Fruit fly (Drosophila melanogaster) whole organism, embryonic: Measurements from ENCODE around the gene Mer.

Experiments
- CG12769 ChIP-seq: fragments of 200-800 bp; sonication (Bioruptor generic); optimal IDR thresholded peaks from 2 replicates; lab custom pipeline; 2019; ENCODE audit warnings: missing biosample characterization, mild to moderate bottlenecking, missing genetic modification characterization, moderate library complexity
- CG3065 ChIP-seq: fragments of 200-800 bp; sonication (Bioruptor generic); optimal IDR thresholded peaks from 2 replicates; lab custom pipeline; 2016; ENCODE audit warnings: missing biosample characterization, missing genetic modification characterization
- CG6683 ChIP-seq: fragments of 200-800 bp; sonication (Bioruptor generic); optimal IDR thresholded peaks from 2 replicates; lab custom pipeline; 2017; ENCODE audit warnings: missing biosample characterization, mild to moderate bottlenecking, missing genetic modification characterization, missing genetic modification reagents
- CG8765 ChIP-seq: fragments of 200-800 bp; sonication (Bioruptor generic); IDR thresholded peaks from 2 replicates; pipeline ENCODE4 v1.3.6; 2022; ENCODE audit warnings: missing biosample characterization, missing genetic modification characterization
- PHDP ChIP-seq: fragments of 200-800 bp; sonication (Bioruptor generic); optimal IDR thresholded peaks from 3 replicates; lab custom pipeline; 2018; ENCODE audit warnings: missing biosample characterization, mild to moderate bottlenecking, missing genetic modification characterization, moderate library complexity
- al ChIP-seq: fragments of 200-800 bp; sonication (Bioruptor generic); IDR thresholded peaks from 2 replicates; pipeline ENCODE4 v1.3.6; 2022; ENCODE audit warnings: missing biosample characterization, missing genetic modification characterization
- fd96Cb ChIP-seq: fragments of 200-800 bp; sonication (Bioruptor generic); optimal IDR thresholded peaks from 2 replicates; lab custom pipeline; 2018; ENCODE audit warnings: missing biosample characterization, mild to moderate bottlenecking, missing genetic modification characterization, moderate library complexity
- trh ChIP-seq: fragments of 200-800 bp; sonication (Bioruptor generic); optimal IDR thresholded peaks from 2 replicates; lab custom pipeline; 2016; ENCODE audit warnings: missing biosample characterization, missing genetic modification characterization

dm6 chrX:19735270-19735669 is 42.0 kb upstream of the Mer start, which contains the start of gene CG14234:
- TF ChIP-seq trh (GFP tag; lab: Kevin White, UChicago) = no peak
- no peak for TF ChIP-seq CG6683 (GFP tag; lab: Kevin White, UChicago)
- TF ChIP-seq PHDP (tag; lab: Kevin White, UChicago) = no peak
- no peak for TF ChIP-seq CG8765
- TF ChIP-seq al (GFP tag; lab: Robert Waterston, UW) = no peak
- TF ChIP-seq CG12769 (tag; lab: Kevin White, UChicago) = no peak
- TF ChIP-seq CG3065 (GFP tag; lab: Kevin White, UChicago) = no peak
- TF ChIP-seq fd96Cb = no peak
